Worm (Caenorhabditis elegans) whole organism, young adult: ENCODE data around the gene letm-1.

Experiments used
- C06A6.2 ChIP-seq: fragments of 200-800 bp; sonication (Bioruptor generic); conservative IDR thresholded peaks from 2 replicates; pipeline ENCODE4 v1.3.6; 2022; ENCODE audit warnings: missing genetic modification characterization, missing compliant biosample characterization
- C17E4.6 ChIP-seq: fragments of 200-800 bp; sonication (Bioruptor generic); IDR thresholded peaks from 2 replicates; pipeline ENCODE4 v1.3.6; 2022; ENCODE audit warnings: missing genetic modification reagents, missing genetic modification characterization, missing compliant biosample characterization
- F37B4.10 ChIP-seq: fragments of 200-800 bp; sonication (Bioruptor generic); IDR thresholded peaks from 2 replicates; pipeline ENCODE4 v1.3.6; 2022; ENCODE audit warnings: missing genetic modification characterization, missing compliant biosample characterization
- Y53F4B.3 ChIP-seq: fragments of 200-800 bp; sonication (Bioruptor generic); IDR thresholded peaks from 2 replicates; pipeline ENCODE4 v1.3.6; 2022; ENCODE audit warnings: missing genetic modification reagents, missing genetic modification characterization, missing compliant biosample characterization
- Y53G8AR.9 ChIP-seq: fragments of 200-800 bp; sonication (Bioruptor generic); conservative IDR thresholded peaks from 2 replicates; pipeline ENCODE4 v1.3.6; 2022; ENCODE audit warnings: missing genetic modification reagents, missing genetic modification characterization, missing compliant biosample characterization
- Y56A3A.18 ChIP-seq: fragments of 200-800 bp; sonication (Bioruptor generic); IDR thresholded peaks from 2 replicates; pipeline ENCODE4 v1.3.6; 2022; ENCODE audit warnings: missing genetic modification reagents, missing genetic modification characterization, missing compliant biosample characterization
- Y79H2A.3 ChIP-seq: fragments of 200-800 bp; sonication (Bioruptor generic); conservative IDR thresholded peaks from 2 replicates; pipeline ENCODE4 v1.3.6; 2022; ENCODE audit warnings: missing genetic modification reagents, missing genetic modification characterization, missing compliant biosample characterization
- akir-1 ChIP-seq: fragments of 200-800 bp; sonication (Bioruptor generic); optimal IDR thresholded peaks from 2 replicates; lab custom pipeline; 2018; ENCODE audit warnings: mild to moderate bottlenecking, missing genetic modification characterization, moderate library complexity, missing compliant biosample characterization
- ama-1 ChIP-seq, 3 experiments: fragments of 150-350 bp in 1 of 3; sonication (generic microtip) in 2 of 3; optimal IDR thresholded peaks; 2 replicates each; lab custom pipeline; 2014 to 2018; ENCODE audit warnings: missing biosample characterization in 2 of 3, missing genetic modification characterization in 2 of 3, missing genetic modification reagents in 2 of 3
- attf-6 ChIP-seq: fragments of 200-800 bp; sonication (Bioruptor generic); IDR thresholded peaks from 2 replicates; pipeline ENCODE4 v1.3.6; 2022; ENCODE audit warnings: missing genetic modification reagents, missing genetic modification characterization, missing compliant biosample characterization
- bed-1 ChIP-seq: fragments of 200-800 bp; sonication (Bioruptor generic); IDR thresholded peaks from 2 replicates; pipeline ENCODE4 v1.3.6; 2022; ENCODE audit warnings: missing genetic modification reagents, missing genetic modification characterization, missing compliant biosample characterization
- ccch-3 ChIP-seq: fragments of 200-800 bp; sonication (Bioruptor generic); optimal IDR thresholded peaks from 2 replicates; lab custom pipeline; 2018; ENCODE audit warnings: mild to moderate bottlenecking, missing genetic modification characterization, missing compliant biosample characterization
- ceh-79 ChIP-seq: sonication (generic microtip); optimal IDR thresholded peaks from 2 replicates; lab custom pipeline; 2017; ENCODE audit warnings: mild to moderate bottlenecking, missing genetic modification characterization, missing compliant biosample characterization
- die-1 ChIP-seq: sonication (generic microtip); optimal IDR thresholded peaks from 2 replicates; lab custom pipeline; 2016; ENCODE audit warnings: missing genotype, mild to moderate bottlenecking, missing genetic modification characterization, missing compliant biosample characterization
- efl-1 ChIP-seq: fragments of 150-350 bp; optimal IDR thresholded peaks from 2 replicates; lab custom pipeline; 2014; ENCODE audit warnings: missing biosample characterization, missing genetic modification reagents, missing genetic modification characterization
- fkh-3 ChIP-seq: sonication (generic microtip); optimal IDR thresholded peaks from 2 replicates; lab custom pipeline; 2016; ENCODE audit warnings: mild to moderate bottlenecking, missing genetic modification characterization, missing compliant biosample characterization
- hlh-12 ChIP-seq: sonication (generic microtip); optimal IDR thresholded peaks from 2 replicates; lab custom pipeline; 2016; ENCODE audit warnings: missing genetic modification characterization, missing compliant biosample characterization
- hlh-26 ChIP-seq: fragments of 200-800 bp; sonication (Bioruptor generic); conservative IDR thresholded peaks from 2 replicates; pipeline ENCODE4 v1.3.6; 2022; ENCODE audit warnings: missing genetic modification reagents, missing genetic modification characterization, missing compliant biosample characterization
- hrde-1 ChIP-seq: sonication (generic microtip); optimal IDR thresholded peaks from 2 replicates; lab custom pipeline; 2016; ENCODE audit warnings: missing genetic modification characterization, mild to moderate bottlenecking, missing compliant biosample characterization, moderate library complexity, missing genotype, missing genetic modification reagents, borderline replicate concordance
- lin-26 ChIP-seq: fragments of 200-800 bp; sonication (Bioruptor generic); IDR thresholded peaks from 2 replicates; pipeline ENCODE4 v1.3.6; 2022; ENCODE audit warnings: missing genetic modification reagents, missing genetic modification characterization, missing compliant biosample characterization
- lin-35 ChIP-seq, 3 experiments: fragments of 150-350 bp in 2 of 3; sonication (generic microtip) in 1 of 3; optimal IDR thresholded peaks; 2 replicates each; lab custom pipeline; 2014 to 2018; ENCODE audit warnings: missing biosample characterization in 3 of 3, missing genetic modification characterization in 3 of 3, missing genetic modification reagents in 3 of 3
- lin-54 ChIP-seq: fragments of 200-800 bp; sonication (Bioruptor generic); optimal IDR thresholded peaks from 2 replicates; lab custom pipeline; 2018; ENCODE audit warnings: mild to moderate bottlenecking, missing genetic modification characterization, missing compliant biosample characterization
- lsy-27 ChIP-seq: sonication (generic microtip); optimal IDR thresholded peaks from 2 replicates; lab custom pipeline; 2017; ENCODE audit warnings: missing genetic modification characterization, mild to moderate bottlenecking, missing compliant biosample characterization, antibody characterized with exemption, missing genotype, borderline replicate concordance; ENCODE audit not compliant: insufficient read depth
- mxl-1 ChIP-seq: sonication (generic microtip); optimal IDR thresholded peaks from 2 replicates; lab custom pipeline; 2016; ENCODE audit warnings: missing genetic modification characterization, missing compliant biosample characterization
- nfyb-1 ChIP-seq: fragments of 200-800 bp; sonication (Bioruptor generic); IDR thresholded peaks from 2 replicates; pipeline ENCODE4 v1.3.6; 2022; ENCODE audit warnings: missing genetic modification reagents, missing genetic modification characterization, missing compliant biosample characterization
- nhr-27 ChIP-seq: fragments of 200-800 bp; sonication (Bioruptor generic); optimal IDR thresholded peaks from 2 replicates; lab custom pipeline; 2018; ENCODE audit warnings: mild to moderate bottlenecking, missing genetic modification characterization, moderate library complexity, missing compliant biosample characterization
- nhr-80 ChIP-seq: sonication (generic microtip); optimal IDR thresholded peaks from 2 replicates; lab custom pipeline; 2016; ENCODE audit warnings: missing genetic modification characterization, missing compliant biosample characterization
- rcor-1 ChIP-seq: fragments of 200-800 bp; sonication (Bioruptor generic); IDR thresholded peaks from 2 replicates; pipeline ENCODE4 v1.3.6; 2022; ENCODE audit warnings: missing genetic modification reagents, missing genetic modification characterization, missing compliant biosample characterization
- repo-1 ChIP-seq: sonication (generic microtip); optimal IDR thresholded peaks from 2 replicates; lab custom pipeline; 2017; ENCODE audit warnings: mild to moderate bottlenecking, missing genetic modification characterization, missing compliant biosample characterization
- rpc-1 ChIP-seq, 2 experiments: fragments of 150-350 bp in 1 of 2; sonication (generic microtip) in 1 of 2; optimal IDR thresholded peaks; 2 replicates each; lab custom pipeline; 2014 to 2018; ENCODE audit warnings: missing biosample characterization in 1 of 2, missing genetic modification characterization in 1 of 2, missing genetic modification reagents in 1 of 2, missing genotype in 1 of 2
- snpc-1.3 ChIP-seq: sonication (generic microtip); optimal IDR thresholded peaks from 2 replicates; lab custom pipeline; 2017; ENCODE audit warnings: missing genetic modification characterization, mild to moderate bottlenecking, missing compliant biosample characterization, antibody characterized with exemption, moderate library complexity, missing genotype, missing genetic modification reagents; ENCODE audit not compliant: insufficient read depth
- snpc-3.4 ChIP-seq: sonication (generic microtip); optimal IDR thresholded peaks from 2 replicates; lab custom pipeline; 2017; ENCODE audit warnings: missing genetic modification characterization, mild to moderate bottlenecking, missing compliant biosample characterization, antibody characterized with exemption, moderate library complexity, missing genotype, missing genetic modification reagents
- tlf-1 ChIP-seq: fragments of 200-800 bp; sonication (Bioruptor generic); optimal IDR thresholded peaks from 2 replicates; lab custom pipeline; 2018; ENCODE audit warnings: mild to moderate bottlenecking, missing genetic modification characterization, missing compliant biosample characterization
- unc-62 ChIP-seq: fragments of 150-350 bp; optimal IDR thresholded peaks from 2 replicates; lab custom pipeline; 2014; ENCODE audit warnings: missing biosample characterization, missing genetic modification reagents, missing genetic modification characterization
- ztf-28 ChIP-seq: fragments of 200-800 bp; sonication (Bioruptor generic); IDR thresholded peaks from 2 replicates; pipeline ENCODE4 v1.3.6; 2022; ENCODE audit warnings: missing genetic modification reagents, missing genetic modification characterization, missing compliant biosample characterization
- ztf-3 ChIP-seq: fragments of 200-800 bp; sonication (Bioruptor generic); optimal IDR thresholded peaks from 2 replicates; lab custom pipeline; 2018; ENCODE audit warnings: mild to moderate bottlenecking, missing genetic modification characterization, missing compliant biosample characterization

letm-1 gene

DNA sequence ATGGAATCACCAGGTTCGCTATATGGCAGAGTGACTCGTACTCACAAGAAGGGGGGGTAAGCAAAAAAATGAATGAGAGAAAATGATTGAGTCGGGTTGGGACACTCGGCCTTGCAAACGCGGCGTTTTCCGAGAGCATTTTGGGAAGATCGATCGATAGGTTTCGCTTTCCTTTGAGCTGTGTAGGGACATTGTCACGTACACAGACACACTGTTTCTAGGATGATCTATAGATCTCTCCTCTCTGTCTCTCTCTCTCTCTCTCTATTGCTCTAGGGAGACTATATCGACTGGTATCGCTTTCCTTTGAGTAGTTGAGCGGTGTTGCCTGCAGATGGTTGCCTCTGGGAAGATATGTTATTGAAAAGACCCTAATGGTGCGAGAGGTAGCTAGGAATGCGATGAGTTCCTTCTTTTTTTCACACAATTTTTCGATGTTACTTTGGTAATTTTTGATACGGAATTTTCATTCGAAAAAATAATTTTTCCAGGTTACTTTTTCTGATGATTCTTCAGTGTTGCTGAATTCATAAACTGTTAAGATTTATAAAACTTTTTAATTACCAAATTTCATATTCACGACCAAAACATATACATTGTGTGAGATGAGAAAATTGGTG, 11.2 kb upstream of the letm-1 start, which contains the start of gene H37A05.4 (continued):
- peak; percentile 54 for TF ChIP-seq lin-26 (GFP tag; lab: Robert Waterston, UW)
- TF ChIP-seq akir-1 (GFP tag; lab: Kevin White, UChicago) = no peak
- no peak for TF ChIP-seq rcor-1 (GFP tag; lab: Robert Waterston, UW)
- no peak for TF ChIP-seq bed-1 (GFP tag; lab: Robert Waterston, UW)
- peak; percentile 57 for TF ChIP-seq C06A6.2 (GFP tag; lab: Robert Waterston, UW)
- peak; percentile 50 for TF ChIP-seq nhr-27 (tag; lab: Kevin White, UChicago)
- no peak for TF ChIP-seq ztf-28 (GFP tag; lab: Robert Waterston, UW)
- no peak for TF ChIP-seq hlh-12 (tag; lab: Kevin White, UChicago)
- no peak for TF ChIP-seq unc-62 (GFP tag; lab: Kevin White, UChicago)
- TF ChIP-seq mxl-1 = no peak
- no peak for TF ChIP-seq fkh-3 (tag; lab: Kevin White, UChicago)
- TF ChIP-seq ccch-3 (GFP tag; lab: Kevin White, UChicago) = no peak
- no peak for TF ChIP-seq C17E4.6

DNA sequence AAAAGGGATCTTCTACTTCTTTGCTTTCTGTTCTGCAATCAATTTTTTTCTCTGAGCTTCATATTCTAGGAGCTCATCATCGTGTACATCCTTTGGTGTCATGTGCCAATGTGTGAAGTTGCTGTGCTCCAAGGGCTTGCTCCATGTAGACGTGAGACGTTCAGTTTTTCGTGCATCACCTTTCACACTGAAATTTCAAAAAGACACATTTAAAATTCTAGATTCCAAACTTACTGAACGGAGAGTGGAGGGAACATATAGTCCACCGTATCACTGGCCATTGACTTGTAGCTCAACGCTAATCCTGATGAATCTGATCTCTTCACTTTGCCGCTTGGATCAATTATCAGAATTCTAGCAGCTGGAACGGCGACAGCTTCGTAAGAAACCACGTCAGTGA, 10.3 kb upstream of the letm-1 start:
- TF ChIP-seq ama-1 (optimal IDR thresholded peaks at IDR 0.05; lab: Kevin White, UChicago) = no peak
- no peak for TF ChIP-seq ama-1 (GFP tag; optimal IDR thresholded peaks at IDR 0.05; lab: Kevin White, UChicago)
- 0 out of 2 replicates have a peak, but pooled peaks have one; percentile 32 for TF ChIP-seq C06A6.2 (GFP tag; lab: Robert Waterston, UW)
- peak; percentile 23 for TF ChIP-seq repo-1 (tag; lab: Kevin White, UChicago)

DNA sequence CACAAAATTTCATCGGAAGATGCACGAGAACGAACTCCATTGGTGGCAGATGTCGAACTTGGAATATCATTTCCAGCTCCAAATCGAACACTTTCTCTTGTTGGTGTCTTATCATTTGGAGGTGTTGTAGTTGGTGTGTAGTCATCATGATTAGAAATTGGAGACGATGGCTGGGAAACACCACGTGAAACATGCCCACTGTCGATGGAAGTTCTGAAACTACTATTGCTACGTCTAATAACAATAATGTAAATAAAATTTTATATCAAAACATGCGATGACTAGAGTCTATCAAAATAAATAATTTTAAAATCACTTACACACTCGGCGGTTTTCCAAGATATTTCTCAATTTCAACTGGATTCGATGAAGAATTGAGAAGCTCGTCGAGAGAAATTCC, 8.7 kb upstream of the letm-1 start:
- TF ChIP-seq attf-6 (GFP tag; lab: Robert Waterston, UW) (0 out of 2 replicates have a peak, but pooled peaks have one; percentile 17), Y53F4B.3 (GFP tag; lab: Robert Waterston, UW) (no peak), ztf-3 (GFP tag; lab: Kevin White, UChicago) (no peak), tlf-1 (no peak), F37B4.10 (GFP tag; lab: Robert Waterston, UW) (0 out of 2 replicates have a peak, but pooled peaks have one; percentile 77), Y79H2A.3 (GFP tag; lab: Robert Waterston, UW) (no peak), hrde-1 (tag; lab: Kevin White, UChicago) (no peak), die-1 (tag; lab: Kevin White, UChicago) (no peak), repo-1 (tag; lab: Kevin White, UChicago) (no peak), snpc-3.4 (tag; lab: Kevin White, UChicago) (no peak), rcor-1 (GFP tag; lab: Robert Waterston, UW) (no peak), lsy-27 (no peak), ama-1 (optimal IDR thresholded peaks at IDR 0.05; lab: Kevin White, UChicago) (no peak), ama-1 (GFP tag; optimal IDR thresholded peaks at IDR 0.05; lab: Kevin White, UChicago) (no peak), hlh-26 (no peak), lin-54 (GFP tag; lab: Kevin White, UChicago) (no peak), snpc-1.3 (no peak)

DNA sequence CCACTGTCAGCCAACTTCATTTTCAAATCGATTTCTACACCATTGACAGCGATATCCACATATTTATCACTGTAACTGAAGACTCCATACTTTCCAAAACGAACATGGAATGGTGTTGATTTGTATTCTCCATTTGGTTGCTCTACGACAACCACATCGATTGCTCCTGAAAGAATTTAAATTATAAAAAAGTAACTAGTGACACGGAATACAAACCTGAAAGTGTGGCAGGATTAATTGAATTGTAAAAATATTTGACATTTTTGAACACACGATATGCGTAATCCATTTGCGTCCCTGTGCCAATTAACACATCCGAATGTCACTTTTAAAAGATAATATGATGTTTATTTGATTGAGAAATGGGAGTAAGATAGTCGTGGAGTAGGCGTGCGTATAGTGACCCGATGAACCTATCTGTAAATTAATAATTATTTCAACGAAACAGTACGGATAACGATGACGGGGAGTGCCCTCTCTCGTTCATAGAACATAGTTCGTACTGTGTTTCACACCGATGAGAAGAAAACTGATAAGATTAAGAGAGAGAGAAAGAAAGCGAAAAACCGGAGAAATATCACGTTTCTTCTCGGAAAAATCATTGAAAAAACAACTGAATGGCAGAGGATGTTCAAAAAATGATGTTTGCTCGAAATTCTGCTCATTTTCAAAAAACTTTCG, 7.2 kb upstream of the letm-1 start, which contains the start of gene lpin-1:
TSS of gene lpin-1 (minus strand) at position 417 of the 681 bp plus-strand sequence.
- TF ChIP-seq ceh-79 (peak; percentile 29), Y79H2A.3 (GFP tag; lab: Robert Waterston, UW) (no peak), nfyb-1 (GFP tag; lab: Robert Waterston, UW) (0 out of 2 replicates have a peak, but pooled peaks have one; percentile 7), Y56A3A.18 (GFP tag; lab: Robert Waterston, UW) (no peak), Y53G8AR.9 (GFP tag; lab: Robert Waterston, UW) (0 out of 2 replicates have a peak, but pooled peaks have one; percentile 12), ama-1 (optimal IDR thresholded peaks at IDR 0.05; lab: Kevin White, UChicago) (no peak), ama-1 (GFP tag; optimal IDR thresholded peaks at IDR 0.05; lab: Kevin White, UChicago) (peak in 1 of 2 experiments; percentile 19), rpc-1 (optimal IDR thresholded peaks at IDR 0.05; lab: Kevin White, UChicago) (no peak), rpc-1 (tag; optimal IDR thresholded peaks at IDR 0.05; lab: Kevin White, UChicago) (no peak), lin-35 (GFP tag; optimal IDR thresholded peaks at IDR 0.05; lab: Kevin White, UChicago) (peak in 1 of 3 experiments; percentile 46), efl-1 (GFP tag; lab: Kevin White, UChicago) (no peak), nhr-80 (tag; lab: Kevin White, UChicago) (peak; percentile 70), C17E4.6 (0 out of 2 replicates have a peak, but pooled peaks have one; percentile 12)
- TF ChIP-seq, all 124 proteins: peak for 7
